Fruit fly (Drosophila melanogaster): Measurements from ENCODE around the gene CG42324.

The CG42324 gene

DNA sequence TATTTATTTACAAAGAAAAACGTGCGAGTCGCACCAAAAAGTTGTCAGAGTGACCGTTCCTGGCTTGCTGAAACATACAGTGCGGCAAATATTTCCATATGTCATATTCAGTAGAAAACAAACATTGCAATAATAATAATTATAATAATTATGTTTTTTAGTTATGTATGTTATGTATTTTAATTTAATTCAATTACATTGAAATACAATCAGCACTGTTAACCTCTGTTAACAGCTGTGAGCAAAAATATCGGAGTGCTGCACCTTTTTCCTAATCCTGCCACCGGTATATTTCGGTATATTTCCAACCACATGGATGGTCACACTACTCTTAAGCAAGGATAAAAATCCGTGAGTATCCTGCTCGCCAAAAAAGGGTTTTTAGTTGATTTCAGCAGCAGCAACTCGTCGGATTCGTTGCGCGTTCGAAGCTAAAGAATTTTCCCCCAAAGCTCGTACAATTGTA, at the start of gene CG42324, which contains the start of gene CG32267:
Gene CG42324, plus strand, starts transcription at position 385 of the 466 bp plus-strand sequence.
Gene CG32267, minus strand, starts transcription at position 51 of the 466 bp plus-strand sequence.
- TF ChIP-seq psq (optimal IDR thresholded peaks at IDR 0.05) (no peak), CG8478 (optimal IDR thresholded peaks at IDR 0.05) (no peak), pan (optimal IDR thresholded peaks at IDR 0.05) (no peak), EcR (GFP tag; optimal IDR thresholded peaks at IDR 0.05) (no peak), Dll (optimal IDR thresholded peaks at IDR 0.05) (no peak), usp (GFP tag; optimal IDR thresholded peaks at IDR 0.05) (no peak)

DNA sequence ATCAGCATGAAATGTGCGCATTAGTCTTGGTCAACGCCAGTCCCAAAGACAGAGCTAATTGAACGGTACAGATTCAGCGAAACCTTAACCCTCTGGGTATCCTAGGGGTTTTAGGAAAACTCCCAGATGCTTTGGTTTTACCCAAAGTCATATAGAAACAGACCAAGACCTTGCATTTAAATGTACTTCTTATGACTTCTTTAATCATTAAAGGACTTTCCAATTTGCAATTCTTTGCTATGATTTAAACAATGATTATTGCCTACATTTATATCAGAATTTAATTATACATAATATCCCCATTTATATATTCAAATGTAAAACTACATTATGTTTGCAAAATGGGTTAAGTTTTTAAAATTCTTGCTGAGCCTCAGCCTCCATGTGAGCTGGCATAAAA, 49.2 kb upstream of the CG42324 start:
- no peak for TF ChIP-seq pan (optimal IDR thresholded peaks at IDR 0.05)
- TF ChIP-seq usp (GFP tag; optimal IDR thresholded peaks at IDR 0.05), result no peak
- TF ChIP-seq psq (optimal IDR thresholded peaks at IDR 0.05), result no peak
- no peak for TF ChIP-seq CG8478 (optimal IDR thresholded peaks at IDR 0.05)

- no peak for TF ChIP-seq EcR (GFP tag; optimal IDR thresholded peaks at IDR 0.05)
- TF ChIP-seq psq (optimal IDR thresholded peaks at IDR 0.05), result no peak
- no peak for TF ChIP-seq CG8478 (optimal IDR thresholded peaks at IDR 0.05)
- no peak for TF ChIP-seq Dll (optimal IDR thresholded peaks at IDR 0.05)
- no peak for TF ChIP-seq usp (GFP tag; optimal IDR thresholded peaks at IDR 0.05)
- TF ChIP-seq pan (optimal IDR thresholded peaks at IDR 0.05), result no peak
These were observed 47.4 kb upstream of the CG42324 start, which contains the start of gene sty for dm6 chr3L:3424846-3425245. Gene sty, minus strand, starts transcription at chr3L:3424935.

dm6 chr3L:3427037-3427436, 45.2 kb upstream of the CG42324 start:
- TF ChIP-seq psq (optimal IDR thresholded peaks at IDR 0.05), result no peak
- no peak for TF ChIP-seq EcR (GFP tag; optimal IDR thresholded peaks at IDR 0.05)
- no peak for TF ChIP-seq pan (optimal IDR thresholded peaks at IDR 0.05)
- TF ChIP-seq CG8478 (optimal IDR thresholded peaks at IDR 0.05), result no peak
- no peak for TF ChIP-seq usp (GFP tag; optimal IDR thresholded peaks at IDR 0.05)
- no peak for TF ChIP-seq Dll (optimal IDR thresholded peaks at IDR 0.05)

DNA sequence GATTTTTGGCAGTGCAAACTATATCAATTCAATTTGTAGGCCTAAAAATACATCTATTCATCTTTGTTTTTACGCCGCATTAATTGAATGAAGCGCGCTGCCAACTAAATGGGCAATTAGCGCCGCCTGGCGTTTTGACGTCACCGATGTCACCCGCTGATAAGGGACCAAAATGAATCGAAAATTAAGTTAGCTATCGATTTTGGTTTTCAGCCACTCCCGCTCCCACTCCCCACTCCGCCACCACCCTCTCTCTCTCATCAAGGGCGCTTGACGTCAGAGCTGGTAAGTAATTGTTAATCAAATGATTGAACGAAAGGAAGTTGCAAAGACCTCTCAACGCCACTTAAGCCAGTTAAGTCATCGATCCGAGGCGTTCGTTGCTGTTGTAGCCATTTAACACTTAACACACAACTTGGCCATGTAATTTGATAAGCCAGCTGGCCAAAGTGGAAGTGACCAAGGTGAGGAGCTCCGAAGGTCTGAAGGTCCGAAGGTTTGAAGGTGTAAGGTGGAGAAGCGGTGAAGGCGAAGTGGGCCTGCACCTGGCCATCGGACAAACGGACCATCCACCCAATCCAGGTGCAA, 41.1 kb upstream of the CG42324 start:
- no peak for TF ChIP-seq Dll (optimal IDR thresholded peaks at IDR 0.05)
- no peak for TF ChIP-seq EcR (GFP tag; optimal IDR thresholded peaks at IDR 0.05)
- no peak for TF ChIP-seq CG8478 (optimal IDR thresholded peaks at IDR 0.05)
- TF ChIP-seq psq (optimal IDR thresholded peaks at IDR 0.05), result no peak
- TF ChIP-seq usp (GFP tag; optimal IDR thresholded peaks at IDR 0.05), result no peak
- TF ChIP-seq pan (optimal IDR thresholded peaks at IDR 0.05), result no peak

- TF ChIP-seq EcR (GFP tag; optimal IDR thresholded peaks at IDR 0.05), result peak in 1 of 2 experiments; percentile 29
- TF ChIP-seq pan (optimal IDR thresholded peaks at IDR 0.05), result no peak
These were observed 39.4 kb upstream of the CG42324 start for dm6 chr3L:3432656-3433344.

DNA sequence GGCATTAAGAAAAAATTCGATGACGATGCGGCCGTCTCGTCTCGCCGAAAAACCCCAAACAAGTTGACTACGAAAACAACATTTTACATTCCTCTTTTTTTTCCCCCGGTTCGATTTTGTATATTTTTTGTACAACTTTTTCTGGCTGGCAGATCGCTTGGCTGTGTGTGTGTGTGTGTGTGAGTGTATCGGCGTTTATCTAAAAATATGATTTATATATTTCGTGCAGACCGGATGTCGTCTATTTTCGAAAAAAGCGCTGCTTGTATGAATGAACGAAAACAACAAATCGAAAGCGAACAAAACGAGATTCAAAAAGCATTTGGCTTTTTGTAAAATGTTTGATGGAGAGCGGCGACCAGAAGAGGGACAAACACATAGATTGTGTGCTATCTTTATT, 38.3 kb upstream of the CG42324 start:
- TF ChIP-seq EcR (GFP tag; optimal IDR thresholded peaks at IDR 0.05) (no peak), CG8478 (optimal IDR thresholded peaks at IDR 0.05) (no peak), psq (optimal IDR thresholded peaks at IDR 0.05) (no peak), pan (optimal IDR thresholded peaks at IDR 0.05) (no peak), usp (GFP tag; optimal IDR thresholded peaks at IDR 0.05) (no peak), Dll (optimal IDR thresholded peaks at IDR 0.05) (no peak)

- no peak for TF ChIP-seq psq (optimal IDR thresholded peaks at IDR 0.05)
- no peak for TF ChIP-seq EcR (GFP tag; optimal IDR thresholded peaks at IDR 0.05)
- TF ChIP-seq pan (optimal IDR thresholded peaks at IDR 0.05), result no peak
- TF ChIP-seq CG8478 (optimal IDR thresholded peaks at IDR 0.05), result no peak
- TF ChIP-seq usp (GFP tag; optimal IDR thresholded peaks at IDR 0.05), result no peak
- TF ChIP-seq Dll (optimal IDR thresholded peaks at IDR 0.05), result no peak
These were observed 37.4 kb upstream of the CG42324 start for dm6 chr3L:3434882-3435281.

- TF ChIP-seq usp (GFP tag; optimal IDR thresholded peaks at IDR 0.05) (no peak), EcR (GFP tag; optimal IDR thresholded peaks at IDR 0.05) (no peak), pan (optimal IDR thresholded peaks at IDR 0.05) (no peak), CG8478 (optimal IDR thresholded peaks at IDR 0.05) (no peak), Dll (optimal IDR thresholded peaks at IDR 0.05) (no peak), psq (optimal IDR thresholded peaks at IDR 0.05) (no peak)
These were observed 36.5 kb upstream of the CG42324 start for dm6 chr3L:3435531-3436309.

- TF ChIP-seq usp (GFP tag; optimal IDR thresholded peaks at IDR 0.05) (no peak), EcR (GFP tag; optimal IDR thresholded peaks at IDR 0.05) (no peak), Dll (optimal IDR thresholded peaks at IDR 0.05) (no peak)
These were observed 35.2 kb upstream of the CG42324 start for dm6 chr3L:3436838-3437663.

DNA sequence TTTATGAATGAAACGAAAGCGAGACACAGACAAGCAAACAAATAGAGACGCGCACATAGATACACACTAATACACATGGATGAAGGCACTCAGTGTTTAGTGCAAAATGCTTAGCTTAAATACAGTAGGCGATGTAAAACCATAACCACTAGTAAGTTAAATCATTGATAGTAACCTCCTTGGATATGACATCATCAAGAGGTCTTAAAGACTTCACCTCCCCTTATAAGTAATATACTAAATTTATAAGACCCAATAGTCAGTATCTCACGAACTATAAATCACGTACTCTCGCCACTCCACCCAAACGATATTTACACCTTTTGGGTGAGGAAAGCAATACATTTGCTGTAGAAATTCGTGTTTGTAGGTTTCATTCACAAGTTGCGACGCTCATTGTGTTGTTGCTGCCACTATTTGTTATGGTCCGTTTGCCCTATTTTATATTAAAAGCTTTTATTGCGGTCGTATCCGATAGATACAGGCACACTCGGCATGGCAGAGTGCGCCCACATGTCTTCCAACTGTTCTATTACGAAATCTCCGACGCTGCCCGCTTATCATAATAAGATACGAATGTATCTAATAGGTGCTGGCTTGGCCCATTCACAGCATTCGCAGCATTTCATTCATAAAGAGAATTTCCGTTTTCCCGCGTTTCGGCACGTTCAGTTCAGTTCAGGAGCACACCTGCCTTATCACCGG, 34.4 kb upstream of the CG42324 start:
- TF ChIP-seq CG8478 (optimal IDR thresholded peaks at IDR 0.05), result no peak
- no peak for TF ChIP-seq Dll (optimal IDR thresholded peaks at IDR 0.05)
- no peak for TF ChIP-seq EcR (GFP tag; optimal IDR thresholded peaks at IDR 0.05)
- TF ChIP-seq pan (optimal IDR thresholded peaks at IDR 0.05), result no peak
- TF ChIP-seq psq (optimal IDR thresholded peaks at IDR 0.05), result no peak
- no peak for TF ChIP-seq usp (GFP tag; optimal IDR thresholded peaks at IDR 0.05)
